Fruit fly (Drosophila melanogaster): ENCODE results near the gene hdm.

The hdm gene

DNA sequence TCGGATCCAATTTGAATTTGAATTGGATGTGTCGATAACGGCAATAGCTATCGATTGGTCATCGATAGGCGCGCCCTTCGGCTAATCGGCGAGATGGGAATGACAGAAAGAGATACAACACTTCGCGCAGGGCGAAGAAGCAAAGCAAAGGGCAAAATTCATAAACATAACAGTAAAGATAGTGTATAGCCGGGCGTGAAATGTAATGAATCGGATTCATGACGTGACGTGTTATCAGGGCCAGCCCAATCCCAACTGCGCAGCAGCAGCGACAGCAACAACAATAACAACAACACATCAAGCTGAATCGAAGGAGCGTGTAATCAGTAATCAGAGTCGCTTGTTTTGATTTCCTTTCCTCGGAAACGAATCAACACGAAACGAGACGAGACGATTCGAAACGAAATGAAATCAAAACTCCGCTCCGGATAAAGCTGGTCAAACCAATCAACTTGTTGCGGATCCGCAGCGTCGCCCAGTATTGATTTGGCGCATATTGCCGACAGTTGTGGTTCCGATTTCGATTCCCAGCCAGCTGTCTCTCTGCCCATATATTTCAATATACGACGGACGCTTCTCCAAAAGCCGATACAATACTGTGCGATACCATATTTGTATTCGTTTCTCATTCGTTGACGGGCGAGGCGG is 7.8 kb downstream of the hdm start, which contains the start of gene snz (continued):
- TF ChIP-seq HLH4C (GFP tag; IDR thresholded peaks at IDR 0.05; ENCODE audit: partially characterized antibody) (peak; percentile 86), Spps (tag; optimal IDR thresholded peaks at IDR 0.05) (no peak), CG7271 (tag; optimal IDR thresholded peaks at IDR 0.05) (no peak), CG2875 (GFP tag; optimal IDR thresholded peaks at IDR 0.05) (no peak), CG16779 (GFP tag; IDR thresholded peaks at IDR 0.05) (no peak), CG8944 (GFP tag; optimal IDR thresholded peaks at IDR 0.05) (no peak), E2f1 (GFP tag; IDR thresholded peaks at IDR 0.05) (no peak), pzg (GFP tag; optimal IDR thresholded peaks at IDR 0.05) (peak; percentile 57), CG2199 (GFP tag; IDR thresholded peaks at IDR 0.05) (0 out of 3 replicates have a peak, but pooled peaks have one; percentile 41), mam (GFP tag; optimal IDR thresholded peaks at IDR 0.05) (no peak), org-1 (GFP tag; optimal IDR thresholded peaks at IDR 0.05) (no peak), CG11695 (GFP tag; IDR thresholded peaks at IDR 0.05) (no peak), CG10543 (GFP tag; optimal IDR thresholded peaks at IDR 0.05) (peak; percentile 50), dmrt99B (tag; optimal IDR thresholded peaks at IDR 0.05) (no peak), CG6654 (GFP tag; optimal IDR thresholded peaks at IDR 0.05) (no peak), CHES-1-like (GFP tag; optimal IDR thresholded peaks at IDR 0.05) (no peak), tup (GFP tag; optimal IDR thresholded peaks at IDR 0.05) (no peak), Mes4 (GFP tag; optimal IDR thresholded peaks at IDR 0.05) (no peak), CG2129 (GFP tag; IDR thresholded peaks at IDR 0.05; ENCODE audit: partially characterized antibody) (peak; percentile 29; the same call in 1 of the 2 replicates), CG4820 (GFP tag; optimal IDR thresholded peaks at IDR 0.05) (no peak), CG3995 (GFP tag; optimal IDR thresholded peaks at IDR 0.05) (no peak), sens-2 (GFP tag; IDR thresholded peaks at IDR 0.05) (no peak), Elba2 (GFP tag; optimal IDR thresholded peaks at IDR 0.05) (peak; percentile 53), sc (optimal IDR thresholded peaks at IDR 0.05) (no peak), sc (GFP tag; optimal IDR thresholded peaks at IDR 0.05) (no peak), MTF-1 (GFP tag; optimal IDR thresholded peaks at IDR 0.05; ENCODE audit: borderline replicate concordance) (no peak), al (GFP tag; IDR thresholded peaks at IDR 0.05) (no peak), CG32532 (GFP tag; IDR thresholded peaks at IDR 0.05) (no peak), B-H1 (GFP tag; IDR thresholded peaks at IDR 0.05) (no peak), CG8765 (GFP tag; IDR thresholded peaks at IDR 0.05) (no peak), CG6683 (GFP tag; optimal IDR thresholded peaks at IDR 0.05) (no peak), otp (GFP tag; IDR thresholded peaks at IDR 0.05) (no peak), peb (GFP tag; IDR thresholded peaks at IDR 0.05) (no peak), pros (GFP tag; optimal IDR thresholded peaks at IDR 0.05) (no peak), abd-A (tag; optimal IDR thresholded peaks at IDR 0.05) (peak; percentile 80), jing (GFP tag; optimal IDR thresholded peaks at IDR 0.05) (no peak), ase (GFP tag; IDR thresholded peaks at IDR 0.05) (no peak), cato (GFP tag; optimal IDR thresholded peaks at IDR 0.05; ENCODE audit: borderline replicate concordance) (no peak), CG12744 (GFP tag; optimal IDR thresholded peaks at IDR 0.05) (no peak), CG12236 (GFP tag; optimal IDR thresholded peaks at IDR 0.05) (no peak), luna (GFP tag; optimal IDR thresholded peaks at IDR 0.05) (no peak), CG30020 (tag; optimal IDR thresholded peaks at IDR 0.05) (no peak), chn (GFP tag; optimal IDR thresholded peaks at IDR 0.05) (no peak), croc (GFP tag; conservative IDR thresholded peaks at IDR 0.05) (no peak), scrt (GFP tag; optimal IDR thresholded peaks at IDR 0.05) (peak; percentile 87), gcm2 (GFP tag; optimal IDR thresholded peaks at IDR 0.05) (no peak), exex (tag; optimal IDR thresholded peaks at IDR 0.05) (peak; percentile 68), CG34224 (GFP tag; IDR thresholded peaks at IDR 0.05; ENCODE audit: partially characterized antibody) (peak; percentile 76), Xrp1 (GFP tag; IDR thresholded peaks at IDR 0.05) (no peak), Gsc (GFP tag; IDR thresholded peaks at IDR 0.05) (no peak), sr (GFP tag; IDR thresholded peaks at IDR 0.05) (no peak)
